Worm (Caenorhabditis elegans) whole organism, late embryonic: ENCODE data around the gene nep-21.

Source experiments
- F13H6.1 ChIP-seq: sonication (generic microtip); optimal IDR thresholded peaks from 2 replicates; lab custom pipeline; 2016; ENCODE audit warnings: missing genetic modification characterization, missing compliant biosample characterization
- K02D7.2 ChIP-seq: sonication (generic microtip); optimal IDR thresholded peaks from 2 replicates; lab custom pipeline; 2017; ENCODE audit warnings: mild to moderate bottlenecking, missing genetic modification characterization, missing compliant biosample characterization
- K09A11.1 ChIP-seq: sonication (generic microtip); optimal IDR thresholded peaks from 2 replicates; lab custom pipeline; 2017; ENCODE audit warnings: antibody characterized with exemption, mild to moderate bottlenecking, missing genetic modification characterization, missing compliant biosample characterization; ENCODE audit not compliant: insufficient read depth
- T23F11.4 ChIP-seq: fragments of 200-800 bp; sonication (Bioruptor generic); optimal IDR thresholded peaks from 2 replicates; lab custom pipeline; 2018; ENCODE audit warnings: mild to moderate bottlenecking, missing genetic modification characterization, missing compliant biosample characterization
- ceh-14 ChIP-seq: sonication (generic microtip); optimal IDR thresholded peaks from 2 replicates; lab custom pipeline; 2016; ENCODE audit warnings: missing genotype, missing genetic modification characterization, missing compliant biosample characterization
- ceh-18 ChIP-seq: sonication (generic microtip); optimal IDR thresholded peaks from 2 replicates; lab custom pipeline; 2016; ENCODE audit warnings: missing genetic modification characterization, missing compliant biosample characterization
- ceh-2 ChIP-seq: sonication (generic microtip); optimal IDR thresholded peaks from 2 replicates; lab custom pipeline; 2016; ENCODE audit warnings: missing genotype, missing genetic modification characterization, missing compliant biosample characterization
- ceh-22 ChIP-seq: sonication (generic microtip); optimal IDR thresholded peaks from 2 replicates; lab custom pipeline; 2017; ENCODE audit warnings: missing biosample characterization, missing genetic modification characterization
- ceh-24 ChIP-seq: sonication (generic microtip); optimal IDR thresholded peaks from 2 replicates; lab custom pipeline; 2016; ENCODE audit warnings: mild to moderate bottlenecking, missing genetic modification characterization, missing compliant biosample characterization
- ceh-31 ChIP-seq: sonication (generic microtip); optimal IDR thresholded peaks from 2 replicates; lab custom pipeline; 2016; ENCODE audit warnings: missing genetic modification characterization, missing compliant biosample characterization
- ceh-45 ChIP-seq: fragments of 200-800 bp; sonication (Bioruptor generic); IDR thresholded peaks from 2 replicates; pipeline ENCODE4 v1.3.6; 2022; ENCODE audit warnings: missing genetic modification reagents, missing genetic modification characterization, missing compliant biosample characterization
- dmd-4 ChIP-seq: sonication (generic microtip); optimal IDR thresholded peaks from 2 replicates; lab custom pipeline; 2016; ENCODE audit warnings: borderline replicate concordance, missing genetic modification characterization, missing compliant biosample characterization
- elt-4 ChIP-seq: sonication (generic microtip); optimal IDR thresholded peaks from 2 replicates; lab custom pipeline; 2016; ENCODE audit warnings: missing genetic modification characterization, missing compliant biosample characterization
- ets-4 ChIP-seq: sonication (generic microtip); optimal IDR thresholded peaks from 2 replicates; lab custom pipeline; 2016; ENCODE audit warnings: missing genetic modification characterization, missing compliant biosample characterization
- eyg-1 ChIP-seq: sonication (generic microtip); optimal IDR thresholded peaks from 2 replicates; lab custom pipeline; 2016; ENCODE audit warnings: missing genotype, missing genetic modification characterization, missing compliant biosample characterization
- fax-1 ChIP-seq: sonication (generic microtip); optimal IDR thresholded peaks from 2 replicates; lab custom pipeline; 2016; ENCODE audit warnings: missing genotype, missing genetic modification characterization, missing compliant biosample characterization
- gmeb-2 ChIP-seq: sonication (generic microtip); optimal IDR thresholded peaks from 2 replicates; lab custom pipeline; 2016; ENCODE audit warnings: missing genetic modification characterization, inconsistent platforms, missing compliant biosample characterization
- hlh-13 ChIP-seq: fragments of 200-800 bp; sonication (Bioruptor generic); optimal IDR thresholded peaks from 2 replicates; lab custom pipeline; 2018; ENCODE audit warnings: mild to moderate bottlenecking, missing genetic modification characterization, missing compliant biosample characterization
- hlh-30 ChIP-seq: sonication (generic microtip); optimal IDR thresholded peaks from 2 replicates; lab custom pipeline; 2017; ENCODE audit warnings: antibody characterized with exemption, missing genetic modification characterization, missing compliant biosample characterization; ENCODE audit not compliant: insufficient read depth
- lim-6 ChIP-seq: sonication (generic microtip); optimal IDR thresholded peaks from 2 replicates; lab custom pipeline; 2016; ENCODE audit warnings: missing genetic modification characterization, missing compliant biosample characterization
- lin-11 ChIP-seq: fragments of 200-800 bp; sonication (Bioruptor generic); optimal IDR thresholded peaks from 2 replicates; lab custom pipeline; 2018; ENCODE audit warnings: mild to moderate bottlenecking, missing genetic modification characterization, missing compliant biosample characterization
- npax-4 ChIP-seq: sonication (generic microtip); optimal IDR thresholded peaks from 2 replicates; lab custom pipeline; 2016; ENCODE audit warnings: missing genetic modification characterization, missing compliant biosample characterization
- pag-3 ChIP-seq: sonication (generic microtip); optimal IDR thresholded peaks from 2 replicates; lab custom pipeline; 2016; ENCODE audit warnings: missing compliant biosample characterization, missing genetic modification characterization, borderline replicate concordance
- pat-9 ChIP-seq: fragments of 200-800 bp; sonication (Bioruptor generic); optimal IDR thresholded peaks from 2 replicates; lab custom pipeline; 2018; ENCODE audit warnings: mild to moderate bottlenecking, missing genetic modification characterization, moderate library complexity, missing compliant biosample characterization
- pax-1 ChIP-seq: fragments of 150-350 bp; optimal IDR thresholded peaks from 2 replicates; lab custom pipeline; 2014; ENCODE audit warnings: missing biosample characterization, missing genetic modification characterization
- pha-4 ChIP-seq: fragments of 150-350 bp; optimal IDR thresholded peaks from 2 replicates; lab custom pipeline; 2018; ENCODE audit warnings: missing biosample characterization, missing genetic modification reagents, missing genetic modification characterization
- pros-1 ChIP-seq: fragments of 150-350 bp; optimal IDR thresholded peaks from 2 replicates; lab custom pipeline; 2014; ENCODE audit warnings: missing biosample characterization, missing genetic modification reagents, missing genetic modification characterization
- ref-2 ChIP-seq: sonication (generic microtip); optimal IDR thresholded peaks from 2 replicates; lab custom pipeline; 2016; ENCODE audit warnings: missing genetic modification characterization, missing compliant biosample characterization
- rnt-1 ChIP-seq: sonication (generic microtip); optimal IDR thresholded peaks from 2 replicates; lab custom pipeline; 2016; ENCODE audit warnings: missing genetic modification characterization, missing compliant biosample characterization
- tbx-7 ChIP-seq: sonication (generic microtip); optimal IDR thresholded peaks from 2 replicates; lab custom pipeline; 2016; ENCODE audit warnings: missing genotype, missing genetic modification characterization, missing compliant biosample characterization
- ttx-3 ChIP-seq: sonication (generic microtip); optimal IDR thresholded peaks from 2 replicates; lab custom pipeline; 2016; ENCODE audit warnings: missing genetic modification reagents, missing genetic modification characterization, missing compliant biosample characterization
- unc-3 ChIP-seq, 2 experiments: fragments of 200-800 bp in 1 of 2; sonication (Bioruptor generic) in 1 of 2; sonication (generic microtip) in 1 of 2; conservative IDR thresholded peaks in 1 of 2; optimal IDR thresholded peaks in 1 of 2; 2 replicates each; pipeline versions ENCODE4 v1.3.6 to Lab custom; 2016 to 2022; ENCODE audit warnings: missing compliant biosample characterization in 2 of 2, missing genetic modification characterization in 2 of 2, missing genetic modification reagents in 1 of 2
- unc-42 ChIP-seq: sonication (generic microtip); optimal IDR thresholded peaks from 2 replicates; lab custom pipeline; 2016; ENCODE audit warnings: missing genotype, missing genetic modification characterization, missing compliant biosample characterization

The nep-21 gene

DNA sequence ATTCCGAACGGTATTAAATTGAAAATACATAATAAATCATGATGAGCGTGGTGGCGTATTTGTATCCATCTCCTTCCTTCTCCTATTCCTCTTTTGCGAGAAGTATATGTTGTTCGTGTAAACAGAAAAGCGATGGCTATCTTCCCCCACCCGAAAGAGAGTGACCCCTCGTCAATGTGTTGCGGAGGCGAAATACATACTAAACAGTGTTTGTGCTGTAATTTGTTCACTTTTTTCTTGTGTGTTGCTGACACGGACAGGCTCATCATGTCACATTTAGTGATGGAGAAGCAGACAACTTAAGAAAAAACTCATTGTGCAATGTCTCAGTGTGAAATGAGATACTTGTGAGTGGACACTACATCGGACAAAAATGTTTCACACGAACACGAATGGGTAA lies 5.4 kb upstream of the nep-21 start:
- TF ChIP-seq gmeb-2 (tag; lab: Kevin White, UChicago): no peak
- no peak for TF ChIP-seq unc-3 (GFP tag; conservative IDR thresholded peaks at IDR 0.05; lab: Robert Waterston, UW)
- no peak for TF ChIP-seq unc-3 (tag; optimal IDR thresholded peaks at IDR 0.05; lab: Kevin White, UChicago)
- no peak for TF ChIP-seq tbx-7 (tag; lab: Kevin White, UChicago)
- TF ChIP-seq T23F11.4 (GFP tag; lab: Kevin White, UChicago): no peak
- TF ChIP-seq ttx-3 (tag; lab: Kevin White, UChicago): no peak
- no peak for TF ChIP-seq ceh-14 (tag; lab: Kevin White, UChicago)

DNA sequence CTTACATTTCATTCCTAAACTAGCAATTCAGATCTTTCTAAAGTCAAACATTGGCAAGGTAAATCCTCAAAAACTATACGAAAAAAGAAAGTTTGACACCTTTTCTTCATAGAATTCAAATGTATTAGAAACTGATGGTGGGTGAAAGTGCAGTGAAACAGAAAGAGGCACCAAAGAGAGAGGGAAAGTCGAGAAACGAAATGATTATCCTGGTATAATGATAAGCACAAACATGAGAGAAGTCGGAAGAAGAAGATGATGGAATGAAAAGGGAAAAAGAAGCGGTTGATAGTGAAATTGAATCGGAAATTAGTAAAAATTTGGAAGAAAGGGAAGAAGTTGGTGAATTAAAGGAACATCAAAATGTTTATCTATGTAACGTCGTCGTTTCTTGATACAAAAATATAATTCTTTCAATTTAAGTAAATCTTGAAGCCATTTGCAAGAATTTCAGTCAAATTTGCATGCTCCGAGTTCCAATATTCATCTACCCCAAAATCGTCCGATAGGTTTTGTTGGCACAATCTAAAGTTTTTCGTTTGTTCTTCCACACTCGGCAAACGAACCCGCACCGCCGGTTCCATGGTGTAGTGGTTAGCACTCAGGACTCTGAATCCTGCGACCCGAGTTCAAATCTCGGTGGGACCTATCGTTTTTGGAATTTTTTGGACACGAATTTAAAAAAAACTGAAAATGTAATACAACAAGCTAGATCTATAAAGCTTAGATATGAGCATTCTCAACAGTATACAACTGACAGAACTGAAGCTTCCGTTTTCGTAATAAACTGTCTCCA lies 4.7 kb upstream of the nep-21 start:
- no peak for TF ChIP-seq F13H6.1
- no peak for TF ChIP-seq elt-4 (tag; lab: Kevin White, UChicago)
- TF ChIP-seq ceh-24 (tag; lab: Kevin White, UChicago): no peak
- no peak for TF ChIP-seq rnt-1 (tag; lab: Kevin White, UChicago)
- TF ChIP-seq hlh-13 (GFP tag; lab: Kevin White, UChicago): no peak
- no peak for TF ChIP-seq ets-4 (tag; lab: Kevin White, UChicago)
- no peak for TF ChIP-seq pag-3 (tag; lab: Kevin White, UChicago)
- TF ChIP-seq unc-42 (tag; lab: Kevin White, UChicago): no peak
- no peak for TF ChIP-seq lim-6 (tag; lab: Kevin White, UChicago)
- TF ChIP-seq ceh-45: no peak
- TF ChIP-seq eyg-1 (tag; lab: Kevin White, UChicago): no peak
- TF ChIP-seq pha-4 (tag; lab: Kevin White, UChicago): no peak
- TF ChIP-seq tbx-7 (tag; lab: Kevin White, UChicago): no peak
- no peak for TF ChIP-seq ceh-2 (tag; lab: Kevin White, UChicago)
- TF ChIP-seq pros-1 (tag; lab: Kevin White, UChicago): no peak
- TF ChIP-seq ceh-31 (tag; lab: Kevin White, UChicago): no peak

DNA sequence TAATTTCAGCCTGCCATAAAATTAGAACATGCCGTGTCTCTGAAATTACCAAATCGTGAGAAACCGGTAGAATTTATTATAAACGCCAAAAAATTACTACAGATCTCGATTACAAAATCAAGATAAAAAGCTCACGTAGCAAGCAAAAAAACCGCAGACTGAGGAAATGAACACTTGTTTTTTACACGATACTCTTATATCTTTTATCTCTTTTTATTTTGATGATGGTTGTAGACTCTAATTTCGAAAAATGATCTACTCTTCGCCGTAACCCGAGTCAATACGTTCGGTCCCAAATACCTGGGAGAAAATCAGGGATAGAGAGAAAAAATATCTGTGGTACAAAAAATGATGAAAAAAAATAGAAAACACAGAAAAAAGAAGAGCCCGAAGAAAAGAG lies 3.1 kb downstream of the nep-21 start:
- no peak for TF ChIP-seq pha-4 (tag; lab: Kevin White, UChicago)
- TF ChIP-seq, all 69 proteins: peak for 0

DNA sequence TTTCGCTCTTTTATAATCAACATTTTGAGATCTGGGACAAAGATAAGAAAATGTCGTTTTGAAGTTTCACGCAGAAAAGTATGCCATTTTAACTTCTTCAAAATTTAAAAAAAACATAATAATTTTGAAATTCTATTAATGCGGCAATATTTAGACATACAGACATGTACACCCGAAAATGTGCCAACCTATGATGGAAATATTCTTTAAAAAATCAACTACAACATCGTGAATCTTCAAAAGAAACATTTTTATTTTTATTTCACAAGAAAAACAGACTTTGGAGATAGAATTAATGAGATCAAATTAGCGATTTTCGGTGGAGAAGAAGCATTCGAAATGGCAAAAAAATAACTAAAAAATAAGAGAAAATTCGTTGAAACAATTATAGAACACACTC lies 11.2 kb downstream of the nep-21 start, which contains the start of gene T16A9.5:
Gene T16A9.5 (minus strand): TSS at position 101 of the 400 bp plus-strand sequence.
- TF ChIP-seq ceh-18 (tag; lab: Kevin White, UChicago) (no peak), eyg-1 (tag; lab: Kevin White, UChicago) (no peak), pat-9 (tag; lab: Kevin White, UChicago) (no peak), pha-4 (tag; lab: Kevin White, UChicago) (no peak)

DNA sequence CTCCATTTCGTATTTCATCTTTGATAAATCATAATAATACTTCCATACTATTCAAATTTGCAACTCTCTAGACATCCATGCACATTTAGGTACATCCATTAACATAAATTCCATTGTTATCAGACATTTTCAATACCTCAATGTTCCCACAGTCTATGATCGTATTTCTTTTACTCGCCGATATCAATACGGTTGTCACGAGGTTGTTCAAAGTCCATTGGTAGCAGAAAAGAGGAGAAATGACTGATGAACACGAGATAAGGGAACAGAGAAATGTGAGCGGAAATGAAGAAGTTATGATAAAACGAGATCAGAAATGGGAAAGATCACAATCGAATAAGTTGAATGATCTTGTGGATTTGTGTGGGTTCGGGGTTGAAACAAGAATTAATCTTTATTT lies 13.5 kb downstream of the nep-21 start:
- TF ChIP-seq npax-4 (tag; lab: Kevin White, UChicago) (no peak), lin-11 (no peak), K09A11.1 (tag; lab: Kevin White, UChicago) (no peak), ref-2 (no peak), hlh-30 (peak; percentile 25)
- TF ChIP-seq, all 69 proteins: peak for 1

DNA sequence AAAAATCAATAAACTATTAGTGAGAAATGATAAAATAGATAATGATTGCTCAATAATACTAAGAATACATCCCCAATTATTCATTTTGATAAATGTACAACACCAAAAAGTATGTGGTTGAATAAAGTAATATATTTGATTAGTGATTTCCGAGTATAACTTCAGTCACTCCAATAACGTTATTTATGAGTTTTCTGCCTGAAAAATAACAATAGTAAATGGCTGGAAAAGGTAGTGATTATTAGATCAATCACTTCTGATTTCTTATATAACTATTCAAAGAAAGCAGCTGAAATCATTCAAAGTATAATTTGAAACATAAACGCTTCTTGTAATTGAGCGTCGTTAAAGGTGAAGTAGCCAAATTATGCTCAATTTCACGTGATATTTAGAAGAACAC lies 15.5 kb downstream of the nep-21 start, which contains the start of gene str-230:
Gene str-230 (minus strand): TSS at position 101 of the 400 bp plus-strand sequence.
- no peak for TF ChIP-seq hlh-13 (GFP tag; lab: Kevin White, UChicago)
- no peak for TF ChIP-seq fax-1
- no peak for TF ChIP-seq K02D7.2 (tag; lab: Kevin White, UChicago)
- TF ChIP-seq dmd-4 (tag; lab: Kevin White, UChicago): no peak
- no peak for TF ChIP-seq lim-6 (tag; lab: Kevin White, UChicago)
- TF ChIP-seq ceh-31 (tag; lab: Kevin White, UChicago): no peak
- TF ChIP-seq K09A11.1 (tag; lab: Kevin White, UChicago): no peak
- no peak for TF ChIP-seq lin-11
- TF ChIP-seq T23F11.4 (GFP tag; lab: Kevin White, UChicago): no peak
- no peak for TF ChIP-seq pros-1 (tag; lab: Kevin White, UChicago)
- no peak for TF ChIP-seq pax-1
- TF ChIP-seq eyg-1 (tag; lab: Kevin White, UChicago): no peak
- no peak for TF ChIP-seq ceh-22 (tag; lab: Kevin White, UChicago)
- TF ChIP-seq, all 69 proteins: peak for 0
